Fruit fly (Drosophila melanogaster): ENCODE results near the gene CG8578.
A peak's percentile ranks its signal among the peaks of the same experiment; 100 is the strongest.

CG8578 gene

DNA sequence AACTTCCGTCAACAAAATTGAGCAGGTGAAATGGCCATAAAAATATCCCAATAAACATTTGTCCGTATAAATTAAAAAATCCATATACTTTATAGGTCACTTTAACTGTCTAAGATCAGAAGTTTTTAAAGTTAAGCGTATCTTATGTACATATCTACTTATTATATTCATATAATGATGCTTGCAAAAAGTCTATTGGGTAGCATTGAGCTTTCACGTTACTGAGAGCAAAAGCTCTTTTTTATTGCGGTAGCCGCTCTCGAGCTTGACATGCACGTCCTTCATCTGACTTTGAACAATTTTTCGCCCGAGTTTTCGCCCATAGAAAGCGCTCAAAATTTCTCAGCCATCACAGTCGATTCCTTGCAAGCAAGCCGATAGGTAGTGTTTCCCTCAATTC is 23.6 kb downstream of the CG8578 start, which contains the start of gene Gapdh2 (continued):
- TF ChIP-seq MTF-1 (GFP tag; optimal IDR thresholded peaks at IDR 0.05; ENCODE audit: borderline replicate concordance) (peak; percentile 98), hkb (optimal IDR thresholded peaks at IDR 0.05) (no peak), hkb (GFP tag; IDR thresholded peaks at IDR 0.05) (peak; percentile 100), CG2889 (GFP tag; IDR thresholded peaks at IDR 0.05) (peak; percentile 98), vvl (GFP tag; IDR thresholded peaks at IDR 0.05) (peak; percentile 100), CG18619 (GFP tag; optimal IDR thresholded peaks at IDR 0.05) (peak; percentile 99), Drgx (GFP tag; IDR thresholded peaks at IDR 0.05) (peak; percentile 100), ap (GFP tag; IDR thresholded peaks at IDR 0.05) (peak; percentile 98), pnt (GFP tag; optimal IDR thresholded peaks at IDR 0.05) (peak; percentile 88), CG32772 (GFP tag; IDR thresholded peaks at IDR 0.05) (peak; percentile 98), kni (GFP tag; optimal IDR thresholded peaks at IDR 0.05) (peak; percentile 99), dmrt11E (tag; optimal IDR thresholded peaks at IDR 0.05) (peak; percentile 66), sens-2 (GFP tag; IDR thresholded peaks at IDR 0.05) (peak; percentile 99), CG10321 (GFP tag; IDR thresholded peaks at IDR 0.05) (peak; percentile 90), eve (GFP tag; optimal IDR thresholded peaks at IDR 0.05) (peak in 1 of 2 experiments; percentile 100), Dek (tag; optimal IDR thresholded peaks at IDR 0.05) (peak; percentile 100), pum (GFP tag; optimal IDR thresholded peaks at IDR 0.05) (peak; percentile 93), jumu (GFP tag; optimal IDR thresholded peaks at IDR 0.05) (peak; percentile 90), CG2199 (GFP tag; IDR thresholded peaks at IDR 0.05) (peak; percentile 98), CG7556 (GFP tag; optimal IDR thresholded peaks at IDR 0.05) (peak; percentile 100), ci (GFP tag; IDR thresholded peaks at IDR 0.05) (peak; percentile 100), tap (tag; optimal IDR thresholded peaks at IDR 0.05) (peak; percentile 100), Camta (GFP tag; optimal IDR thresholded peaks at IDR 0.05) (peak; percentile 98), lmd (GFP tag; IDR thresholded peaks at IDR 0.05) (peak; percentile 98; the same call in 1 of the 2 replicates), slp2 (GFP tag; optimal IDR thresholded peaks at IDR 0.05) (peak; percentile 95), chif (GFP tag; optimal IDR thresholded peaks at IDR 0.05) (peak; percentile 95 to 96), seq (GFP tag; IDR thresholded peaks at IDR 0.05) (peak; percentile 99), CG4282 (GFP tag; optimal IDR thresholded peaks at IDR 0.05) (peak; percentile 86), Ets97D (GFP tag; optimal IDR thresholded peaks at IDR 0.05) (peak; percentile 92), CG31388 (GFP tag; optimal IDR thresholded peaks at IDR 0.05) (peak; percentile 96), HLH3B (GFP tag; IDR thresholded peaks at IDR 0.05) (peak; percentile 99), CG1233 (GFP tag; optimal IDR thresholded peaks at IDR 0.05) (peak; percentile 99), dm (GFP tag; optimal IDR thresholded peaks at IDR 0.05) (peak; percentile 91), Hr78 (GFP tag; optimal IDR thresholded peaks at IDR 0.05) (peak in 1 of 2 experiments; percentile 97), bsh (GFP tag; optimal IDR thresholded peaks at IDR 0.05) (peak; percentile 98 to 100), CG18262 (tag; optimal IDR thresholded peaks at IDR 0.05) (peak; percentile 99), kay (GFP tag; optimal IDR thresholded peaks at IDR 0.05) (peak; percentile 97), sisA (GFP tag; IDR thresholded peaks at IDR 0.05) (peak; percentile 96), CG18764 (GFP tag; optimal IDR thresholded peaks at IDR 0.05) (peak; percentile 97), CG43689 (GFP tag; IDR thresholded peaks at IDR 0.05) (peak; percentile 97), Atf3 (GFP tag; optimal IDR thresholded peaks at IDR 0.05) (peak; percentile 91), Dll (GFP tag; IDR thresholded peaks at IDR 0.05; ENCODE audit: partially characterized antibody) (no peak), CG10654 (GFP tag; optimal IDR thresholded peaks at IDR 0.05) (peak; percentile 98), Nf-YA (GFP tag; IDR thresholded peaks at IDR 0.05) (peak; percentile 99), CG10462 (GFP tag; optimal IDR thresholded peaks at IDR 0.05) (peak; percentile 98), Med (GFP tag) (peak; percentile 99), CG9727 (GFP tag; optimal IDR thresholded peaks at IDR 0.05) (peak; percentile 99), row (GFP tag; IDR thresholded peaks at IDR 0.05) (peak; percentile 99), crol (GFP tag; IDR thresholded peaks at IDR 0.05) (no peak; the same call in 1 of the 2 replicates), org-1 (GFP tag; optimal IDR thresholded peaks at IDR 0.05) (peak; percentile 99), CG7786 (GFP tag; optimal IDR thresholded peaks at IDR 0.05) (peak; percentile 95), peb (GFP tag; IDR thresholded peaks at IDR 0.05) (peak; percentile 95)

Measured in whole organism, embryonic.